Worm (Caenorhabditis elegans): ENCODE results near the gene F39H12.3.

- TF ChIP-seq nhr-67 (tag; optimal IDR thresholded peaks at IDR 0.05): no peak
- TF ChIP-seq unc-39 (tag; optimal IDR thresholded peaks at IDR 0.05): no peak
- no peak for TF ChIP-seq elt-1 (tag; optimal IDR thresholded peaks at IDR 0.05)
Measured at ce11 chrX:828603-829002, 12.7 kb downstream of the F39H12.3 start, which contains the start of gene wdr-54.
